Fruit fly (Drosophila melanogaster): Measurements from ENCODE around the gene Ugt36A1.

Gene Ugt36A1

DNA sequence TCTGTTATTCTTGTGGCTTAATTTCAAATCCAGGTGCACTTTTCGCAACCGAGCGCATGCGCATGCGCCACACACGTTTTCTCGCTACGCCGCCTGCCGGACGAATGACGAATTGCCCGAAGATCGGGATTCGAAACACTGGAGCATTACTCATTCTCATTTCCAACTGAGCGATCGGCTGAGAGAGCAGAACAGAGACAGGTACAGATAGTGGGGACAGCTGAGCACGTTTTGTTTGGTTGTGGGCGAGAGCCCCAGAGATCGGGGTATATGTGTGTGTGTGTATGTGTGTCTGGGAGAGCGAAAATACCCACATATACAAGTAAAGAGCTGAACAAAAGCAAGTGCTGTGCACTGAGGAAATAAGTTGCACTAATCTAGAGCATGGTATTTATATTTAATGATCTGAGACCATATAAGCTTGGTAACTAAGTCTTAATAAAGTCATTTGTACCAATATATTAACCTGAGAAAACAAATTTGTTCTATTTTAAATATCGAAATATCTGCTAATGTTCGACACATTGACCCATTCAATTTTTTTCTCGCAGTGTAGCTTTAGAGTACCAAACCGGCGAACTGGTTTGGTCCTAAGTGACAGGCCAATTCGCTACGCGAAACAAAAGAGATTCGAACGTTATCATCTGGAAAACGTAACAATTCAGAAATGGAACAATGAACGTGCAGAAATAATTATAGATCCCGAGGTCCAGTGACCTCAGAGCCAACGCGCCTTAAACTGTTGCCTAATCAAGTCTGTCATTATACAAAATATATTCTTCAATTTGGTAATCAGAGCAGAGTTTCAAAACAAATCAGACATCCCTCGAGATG lies 13.4 kb downstream of the Ugt36A1 start (continued):
- peak; percentile 93 for TF ChIP-seq Xbp1 (GFP tag; optimal IDR thresholded peaks at IDR 0.05)
- TF ChIP-seq gsb (GFP tag; IDR thresholded peaks at IDR 0.05): peak; percentile 97
- peak; percentile 96 for TF ChIP-seq slbo (GFP tag; IDR thresholded peaks at IDR 0.05)
- peak; percentile 95 for TF ChIP-seq CG12391 (tag; optimal IDR thresholded peaks at IDR 0.05)
- TF ChIP-seq CG15269 (tag; optimal IDR thresholded peaks at IDR 0.05): peak; percentile 93
- TF ChIP-seq Myb (GFP tag; optimal IDR thresholded peaks at IDR 0.05): peak; percentile 84
- TF ChIP-seq slp2 (GFP tag; optimal IDR thresholded peaks at IDR 0.05): peak; percentile 90
- peak; percentile 74 for TF ChIP-seq HLHmδ (GFP tag; optimal IDR thresholded peaks at IDR 0.05)
- peak; percentile 92 for TF ChIP-seq CG1602 (GFP tag; optimal IDR thresholded peaks at IDR 0.05)
- peak; percentile 89 for TF ChIP-seq Bteb2 (GFP tag; optimal IDR thresholded peaks at IDR 0.05)
- peak; percentile 98 for TF ChIP-seq trh (GFP tag; optimal IDR thresholded peaks at IDR 0.05)

DNA sequence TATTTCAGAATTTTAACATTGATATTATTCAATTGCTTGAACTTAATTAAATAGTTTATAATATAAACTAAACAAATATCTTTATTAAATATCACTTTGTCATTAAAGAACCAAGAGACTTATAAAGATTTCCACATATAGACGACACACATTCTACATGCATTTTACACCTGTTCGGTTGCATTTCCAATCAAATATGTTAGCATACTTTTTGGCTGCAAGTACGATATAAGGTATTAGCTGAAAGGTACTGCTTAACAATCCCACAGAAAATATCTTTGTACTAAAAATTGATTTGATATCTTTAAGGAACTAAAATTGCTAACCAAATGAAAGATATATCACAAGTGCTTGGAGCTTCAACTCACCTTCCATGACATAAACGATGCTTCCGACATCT lies 15.0 kb downstream of the Ugt36A1 start:
- no peak for TF ChIP-seq zfh2 (GFP tag; optimal IDR thresholded peaks at IDR 0.05)
- TF ChIP-seq slp2 (GFP tag; optimal IDR thresholded peaks at IDR 0.05): no peak
- no peak for TF ChIP-seq Bdp1 (GFP tag; optimal IDR thresholded peaks at IDR 0.05)
- no peak for TF ChIP-seq Tbp (GFP tag; optimal IDR thresholded peaks at IDR 0.05)
- TF ChIP-seq klu (GFP tag; IDR thresholded peaks at IDR 0.05): no peak
- no peak for TF ChIP-seq CG1603 (tag; optimal IDR thresholded peaks at IDR 0.05)
- peak; percentile 20; the same call in 1 of the 2 replicates for TF ChIP-seq Bgb (GFP tag; IDR thresholded peaks at IDR 0.05; ENCODE audit: partially characterized antibody)
- TF ChIP-seq Optix (GFP tag; IDR thresholded peaks at IDR 0.05): no peak
- no peak for TF ChIP-seq phol (tag; optimal IDR thresholded peaks at IDR 0.05)
- TF ChIP-seq amos (GFP tag; IDR thresholded peaks at IDR 0.05; ENCODE audit: partially characterized antibody): peak; percentile 17; the same call in 1 of the 2 replicates
- TF ChIP-seq sima (GFP tag; optimal IDR thresholded peaks at IDR 0.05): no peak
- no peak for TF ChIP-seq chn (GFP tag; optimal IDR thresholded peaks at IDR 0.05)
- TF ChIP-seq stc (GFP tag; IDR thresholded peaks at IDR 0.05): no peak
- peak; percentile 20 for TF ChIP-seq stwl (tag; optimal IDR thresholded peaks at IDR 0.05)
- TF ChIP-seq CG8765 (GFP tag; IDR thresholded peaks at IDR 0.05): no peak
- peak; percentile 73 for TF ChIP-seq CTCF (GFP tag; optimal IDR thresholded peaks at IDR 0.05)
- TF ChIP-seq Trl (optimal IDR thresholded peaks at IDR 0.05): no peak
- no peak for TF ChIP-seq Trl (GFP tag; optimal IDR thresholded peaks at IDR 0.05)
- TF ChIP-seq pb (GFP tag; optimal IDR thresholded peaks at IDR 0.05): no peak
- TF ChIP-seq chinmo (GFP tag; IDR thresholded peaks at IDR 0.05; ENCODE audit: partially characterized antibody): peak; percentile 45; the same call in 1 of the 4 replicates
- TF ChIP-seq CG32532 (GFP tag; IDR thresholded peaks at IDR 0.05): no peak
- no peak for TF ChIP-seq CG18764 (GFP tag; optimal IDR thresholded peaks at IDR 0.05)
- no peak for TF ChIP-seq cwo (GFP tag; optimal IDR thresholded peaks at IDR 0.05)

DNA sequence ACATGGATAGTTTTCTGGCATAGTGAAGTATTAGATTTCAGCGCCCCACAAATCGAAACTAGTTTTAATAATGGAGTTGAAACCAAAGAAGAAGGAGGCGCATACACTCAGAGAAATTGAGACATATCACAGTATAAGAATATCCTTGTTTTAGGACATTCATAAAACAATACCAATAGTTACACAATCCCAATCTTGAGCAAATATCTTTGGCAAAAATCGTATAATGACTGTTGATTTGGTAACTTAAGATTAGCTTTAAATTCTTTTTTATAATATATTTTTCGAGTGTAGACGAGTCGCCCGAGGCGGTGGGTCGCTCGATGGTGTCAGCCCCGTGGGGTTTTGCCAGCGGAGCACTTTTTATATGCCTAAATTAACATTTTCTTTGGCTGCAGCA lies 16.5 kb downstream of the Ugt36A1 start:
- TF ChIP-seq CG3995 (GFP tag; optimal IDR thresholded peaks at IDR 0.05) (no peak), bsh (GFP tag; optimal IDR thresholded peaks at IDR 0.05) (peak in 1 of 2 experiments; percentile 17), odd (GFP tag; optimal IDR thresholded peaks at IDR 0.05) (peak; percentile 27), Asciz (GFP tag; optimal IDR thresholded peaks at IDR 0.05) (no peak), Drgx (GFP tag; IDR thresholded peaks at IDR 0.05) (peak; percentile 23; the same call in 1 of the 2 replicates), CG16813 (GFP tag; IDR thresholded peaks at IDR 0.05; ENCODE audit: partially characterized antibody) (no peak), hkb (optimal IDR thresholded peaks at IDR 0.05) (no peak), hkb (GFP tag; IDR thresholded peaks at IDR 0.05) (peak; percentile 35; the same call in 1 of the 2 replicates), lola (GFP tag; optimal IDR thresholded peaks at IDR 0.05) (peak in 1 of 3 experiments; percentile 19), CG42726 (GFP tag; IDR thresholded peaks at IDR 0.05; ENCODE audit: partially characterized antibody) (0 out of 2 replicates have a peak, but pooled peaks have one; percentile 40), Med (GFP tag) (peak; percentile 29), danr (GFP tag; IDR thresholded peaks at IDR 0.05) (no peak), vfl (GFP tag; optimal IDR thresholded peaks at IDR 0.05) (no peak), Ssrp (tag; optimal IDR thresholded peaks at IDR 0.05) (peak; percentile 15), CG2129 (GFP tag; IDR thresholded peaks at IDR 0.05; ENCODE audit: partially characterized antibody) (no peak), Ptx1 (GFP tag; IDR thresholded peaks at IDR 0.05) (no peak)
